Worm (Caenorhabditis elegans): ENCODE data around the gene crn-5.

The crn-5 gene

DNA sequence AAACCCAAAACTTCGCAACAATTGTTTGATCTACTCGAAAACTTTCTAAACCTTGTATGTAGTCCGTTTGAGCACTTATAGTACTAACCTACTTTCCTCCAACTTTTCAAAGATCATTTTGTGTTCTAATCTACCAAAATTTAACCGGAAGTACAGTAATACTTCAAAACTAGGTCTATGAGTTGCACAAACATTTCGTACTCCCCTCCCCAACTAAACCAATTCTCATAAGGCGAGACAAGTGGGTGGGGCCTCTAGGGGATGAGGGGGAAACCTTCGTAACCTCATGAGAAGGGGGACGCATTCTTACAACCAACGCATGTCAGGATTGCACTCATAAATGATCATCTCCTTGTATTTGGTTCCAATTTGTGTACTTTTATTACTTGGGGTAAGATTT is 29.4 kb downstream of the crn-5 start, which contains the start of gene cutl-9:
cutl-9 (plus strand) TSS at position 301 of the 400 bp plus-strand sequence.
- TF ChIP-seq lsl-1 (GFP tag; optimal IDR thresholded peaks at IDR 0.05) (no peak), Y53F4B.3 (GFP tag; IDR thresholded peaks at IDR 0.05) (no peak), mxl-1 (tag; optimal IDR thresholded peaks at IDR 0.05) (no peak), ZK185.1 (tag; optimal IDR thresholded peaks at IDR 0.05; ENCODE audit: poor library complexity, severe bottlenecking) (no peak), B0261.1 (tag; optimal IDR thresholded peaks at IDR 0.05) (no peak)

DNA sequence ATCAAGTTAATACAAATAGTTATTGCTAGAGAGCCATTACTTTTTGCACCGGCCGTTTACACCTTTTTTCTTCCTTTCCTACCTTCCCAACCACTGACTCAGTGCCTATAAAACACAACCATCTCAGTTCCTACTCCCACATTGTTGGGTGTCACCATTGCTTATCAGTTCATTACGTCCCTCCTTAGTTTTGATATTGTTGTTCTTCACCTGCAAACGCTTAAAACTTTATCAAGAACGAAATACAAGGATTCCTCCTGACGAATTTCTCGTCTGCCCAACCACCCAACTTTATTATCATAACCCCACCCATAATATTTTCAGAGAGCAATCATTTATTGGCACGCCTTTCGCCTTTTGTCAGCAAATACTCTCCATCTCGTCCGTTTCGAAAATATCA is 34.5 kb downstream of the crn-5 start:
- TF ChIP-seq dox-1 (GFP tag; IDR thresholded peaks at IDR 0.05) (peak; percentile 73; the same call in 1 of the 2 replicates), ztf-6 (GFP tag; IDR thresholded peaks at IDR 0.05) (no peak), ets-4 (GFP tag; optimal IDR thresholded peaks at IDR 0.05) (peak; percentile 47), chd-7 (tag; optimal IDR thresholded peaks at IDR 0.05) (no peak), hsf-1 (GFP tag; IDR thresholded peaks at IDR 0.05) (no peak), B0035.1 (tag; optimal IDR thresholded peaks at IDR 0.05) (no peak), cebp-2 (GFP tag; IDR thresholded peaks at IDR 0.05) (no peak), nhr-80 (tag; optimal IDR thresholded peaks at IDR 0.05) (peak; percentile 94), T26A5.8 (tag; optimal IDR thresholded peaks at IDR 0.05) (no peak)

DNA sequence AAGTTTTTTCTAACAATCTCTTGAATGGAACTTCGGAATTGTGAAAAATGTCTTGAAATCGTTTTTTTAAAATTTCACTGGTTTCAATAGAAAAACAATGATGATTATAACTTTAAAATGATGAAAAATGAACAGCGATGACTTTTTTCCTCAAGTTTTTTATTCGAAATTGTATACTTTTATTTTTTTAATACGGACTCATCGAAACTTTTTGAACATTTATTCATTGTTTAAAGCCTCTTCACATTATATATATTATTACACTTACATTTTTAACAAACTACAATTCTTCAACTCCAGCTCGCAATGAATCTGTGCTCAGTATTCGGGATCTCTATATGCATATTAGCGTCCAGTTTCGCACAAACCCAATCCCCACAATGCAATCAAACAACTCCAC is 35.4 kb downstream of the crn-5 start, which contains the start of gene M28.8:
M28.8 (plus strand) TSS at position 301 of the 400 bp plus-strand sequence.
- TF ChIP-seq nfya-2 (GFP tag; IDR thresholded peaks at IDR 0.05) = no peak
- no peak for TF ChIP-seq lin-40 (tag; optimal IDR thresholded peaks at IDR 0.05)
- no peak for TF ChIP-seq tbp1 (GFP tag; optimal IDR thresholded peaks at IDR 0.05)
- TF ChIP-seq let-526 (GFP tag; IDR thresholded peaks at IDR 0.05) = no peak
- no peak for TF ChIP-seq zim-3 (tag; optimal IDR thresholded peaks at IDR 0.05)
- no peak for TF ChIP-seq bed-2 (GFP tag; IDR thresholded peaks at IDR 0.05)
- no peak for TF ChIP-seq madf-10 (tag; optimal IDR thresholded peaks at IDR 0.05)
- no peak for TF ChIP-seq snpc-4 (GFP tag; optimal IDR thresholded peaks at IDR 0.05)
- TF ChIP-seq snpc-4 (tag; optimal IDR thresholded peaks at IDR 0.05) = no peak
- no peak for TF ChIP-seq chd-7 (tag; optimal IDR thresholded peaks at IDR 0.05)
- TF ChIP-seq ama-1 (optimal IDR thresholded peaks at IDR 0.05) = no peak
- no peak for TF ChIP-seq ama-1 (GFP tag; optimal IDR thresholded peaks at IDR 0.05)
- TF ChIP-seq fkh-3 (tag; optimal IDR thresholded peaks at IDR 0.05) = no peak
- TF ChIP-seq F33H1.4 (GFP tag; IDR thresholded peaks at IDR 0.05) = no peak
- no peak for TF ChIP-seq gei-17 (GFP tag; optimal IDR thresholded peaks at IDR 0.05)
- no peak for TF ChIP-seq ceh-91 (GFP tag; IDR thresholded peaks at IDR 0.05)
- no peak for TF ChIP-seq madf-3 (GFP tag; IDR thresholded peaks at IDR 0.05)

DNA sequence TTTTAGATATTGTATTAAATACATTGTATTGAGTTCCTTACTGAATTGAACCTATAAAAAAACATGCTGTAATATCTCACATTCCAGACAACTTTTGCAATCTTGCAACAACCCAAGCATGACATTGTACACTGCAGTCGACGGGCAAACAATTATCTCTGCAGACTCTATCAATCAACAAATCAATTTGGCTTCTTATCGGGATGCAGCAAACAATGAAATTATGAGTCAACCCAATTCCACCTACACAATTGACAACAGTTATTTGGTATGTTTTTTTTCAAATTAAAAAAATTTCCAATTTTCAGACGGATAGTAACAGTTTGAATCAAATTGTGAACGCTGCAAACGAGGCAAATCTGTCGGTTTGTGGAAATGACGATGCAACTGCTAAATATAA is 38.4 kb downstream of the crn-5 start:
- TF ChIP-seq F57A8.1 (GFP tag; optimal IDR thresholded peaks at IDR 0.05) (no peak), nhr-80 (tag; optimal IDR thresholded peaks at IDR 0.05) (peak; percentile 43)

DNA sequence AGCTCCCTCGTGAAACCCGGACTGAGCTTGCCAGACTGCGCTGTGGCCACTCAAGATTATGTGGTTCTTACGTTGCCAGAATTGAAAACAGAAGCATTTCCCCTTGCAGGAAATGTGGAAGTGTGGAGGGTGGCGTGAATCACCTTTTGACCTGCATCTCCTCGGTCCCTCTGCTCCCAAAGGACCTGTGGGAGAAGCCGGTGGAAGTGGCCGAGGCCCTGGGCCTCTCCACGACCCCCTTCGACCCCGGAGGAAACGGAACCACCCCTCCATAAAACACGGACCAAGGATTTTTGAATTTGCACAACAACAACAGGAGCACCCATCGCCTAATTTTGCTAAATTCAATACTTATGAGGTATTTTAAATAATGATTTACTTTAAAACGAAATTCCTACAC is 45.1 kb downstream of the crn-5 start:
- TF ChIP-seq egrh-3 (GFP tag; IDR thresholded peaks at IDR 0.05) = peak; percentile 71; the same call in 1 of the 2 replicates

DNA sequence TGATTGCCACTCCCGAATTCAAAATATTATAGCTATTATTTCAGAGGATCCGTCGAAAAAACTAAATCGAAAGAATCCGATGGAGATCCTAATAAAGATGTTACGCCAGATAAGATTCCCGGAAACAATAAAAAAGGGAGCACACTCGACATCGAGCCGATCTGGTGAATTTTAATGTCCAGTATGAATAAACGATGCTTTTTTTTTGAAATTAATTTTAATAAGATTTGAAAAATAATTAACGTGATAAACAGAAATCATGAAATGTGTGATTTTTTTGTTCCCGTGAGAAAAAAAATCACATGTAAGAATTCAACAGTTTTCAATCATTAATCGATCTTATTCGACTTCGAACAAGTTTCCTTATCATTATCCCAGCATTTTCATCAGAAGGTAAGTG is 46.6 kb downstream of the crn-5 start, which contains the start of gene M28.9:
M28.9 (plus strand) TSS at position 301 of the 400 bp plus-strand sequence.
- TF ChIP-seq him-1 (tag; optimal IDR thresholded peaks at IDR 0.05) (no peak), sea-2 (GFP tag; IDR thresholded peaks at IDR 0.05) (no peak), lag-1 (GFP tag; IDR thresholded peaks at IDR 0.05) (no peak), nhr-80 (tag; optimal IDR thresholded peaks at IDR 0.05) (no peak), egl-18 (GFP tag; IDR thresholded peaks at IDR 0.05) (no peak)
